Worm (Caenorhabditis elegans): ENCODE results near the gene nep-6.

nep-6 gene

ce11 chrII:3381510-3381909 lies 35.1 kb upstream of the nep-6 start, which contains the start of gene T06D4.1:
Gene T06D4.1 (plus strand): TSS chrII:3381830.
- TF ChIP-seq egl-27 (tag; optimal IDR thresholded peaks at IDR 0.05) = no peak
- no peak for TF ChIP-seq nhr-43 (tag; optimal IDR thresholded peaks at IDR 0.05; ENCODE audit: poor library complexity, severe bottlenecking)
- TF ChIP-seq zag-1 (tag; optimal IDR thresholded peaks at IDR 0.05) = no peak
- no peak for TF ChIP-seq nhr-23 (tag; optimal IDR thresholded peaks at IDR 0.05)
- TF ChIP-seq ceh-9 (tag; optimal IDR thresholded peaks at IDR 0.05) = no peak
- no peak for TF ChIP-seq nhr-28 (tag; optimal IDR thresholded peaks at IDR 0.05)
- no peak for TF ChIP-seq fkh-10 (GFP tag; optimal IDR thresholded peaks at IDR 0.05)
- TF ChIP-seq snpc-4 (tag; optimal IDR thresholded peaks at IDR 0.05) = no peak
- no peak for TF ChIP-seq aly-2 (tag; optimal IDR thresholded peaks at IDR 0.05)
- no peak for TF ChIP-seq unc-62 (GFP tag; optimal IDR thresholded peaks at IDR 0.05)
- no peak for TF ChIP-seq unc-39 (tag; optimal IDR thresholded peaks at IDR 0.05)
- no peak for TF ChIP-seq elt-3 (tag; optimal IDR thresholded peaks at IDR 0.05)
- TF ChIP-seq nhr-25 (tag; optimal IDR thresholded peaks at IDR 0.05) = no peak
- TF ChIP-seq ztf-11 (tag; optimal IDR thresholded peaks at IDR 0.05) = no peak
- no peak for TF ChIP-seq R02D3.7 (tag; optimal IDR thresholded peaks at IDR 0.05)
- TF ChIP-seq nfya-1 (tag; optimal IDR thresholded peaks at IDR 0.05; ENCODE audit: insufficient read depth) = no peak
- no peak for TF ChIP-seq eor-1 (tag; optimal IDR thresholded peaks at IDR 0.05)
- TF ChIP-seq nhr-67 (tag; optimal IDR thresholded peaks at IDR 0.05) = no peak
- no peak for TF ChIP-seq mdl-1 (tag; optimal IDR thresholded peaks at IDR 0.05)
- TF ChIP-seq ceh-82 (tag; optimal IDR thresholded peaks at IDR 0.05) = no peak

DNA sequence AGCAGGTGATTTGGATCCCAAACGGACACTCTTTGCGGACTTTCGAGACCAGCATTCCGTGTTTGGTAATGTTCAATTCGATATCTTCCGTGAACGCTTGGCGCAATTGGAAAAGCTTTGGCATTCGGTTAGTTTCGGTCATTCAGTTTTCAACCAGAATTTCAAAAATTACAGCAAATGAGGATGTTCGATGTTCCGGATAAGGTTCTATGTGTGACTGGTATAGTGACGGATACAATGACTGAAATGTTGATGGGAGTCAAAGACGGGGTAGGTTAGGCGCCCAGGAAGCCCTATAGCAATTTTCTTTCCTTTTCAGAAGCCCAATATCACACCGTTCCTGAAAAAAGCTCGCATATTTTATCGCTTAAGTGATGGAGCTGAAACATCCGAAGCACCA lies 33.5 kb upstream of the nep-6 start:
- TF ChIP-seq ztf-11 (tag; optimal IDR thresholded peaks at IDR 0.05) = no peak
- TF ChIP-seq eor-1 (tag; optimal IDR thresholded peaks at IDR 0.05) = no peak
- no peak for TF ChIP-seq fos-1 (tag; optimal IDR thresholded peaks at IDR 0.05)
- no peak for TF ChIP-seq pqm-1 (tag; optimal IDR thresholded peaks at IDR 0.05)

DNA sequence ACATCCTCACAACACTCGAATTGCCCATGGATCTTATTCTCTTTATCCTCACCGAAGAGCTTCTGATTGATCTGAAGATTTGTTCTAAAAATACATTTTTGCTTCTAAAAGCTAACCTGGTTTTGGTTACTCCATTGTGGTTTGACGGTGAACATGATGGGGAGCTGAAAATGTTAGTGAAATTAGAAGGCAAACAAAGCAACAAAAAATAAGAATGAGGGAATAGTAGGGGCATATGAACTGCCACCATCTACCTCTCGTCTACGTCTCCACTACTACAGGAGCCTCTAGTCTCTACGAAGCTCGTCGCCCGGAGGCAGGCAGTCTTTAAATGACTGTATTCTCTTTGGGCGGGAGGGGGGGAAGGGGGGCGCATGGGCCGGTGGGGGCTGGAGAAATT lies 30.9 kb upstream of the nep-6 start, which contains the start of gene T06D4.2:
Gene T06D4.2, minus strand, starts transcription at position 170 of the 400 bp plus-strand sequence.
- TF ChIP-seq skn-1 (tag; optimal IDR thresholded peaks at IDR 0.05) (no peak), egl-5 (tag; optimal IDR thresholded peaks at IDR 0.05) (no peak), nhr-76 (tag; optimal IDR thresholded peaks at IDR 0.05) (no peak), ztf-11 (tag; optimal IDR thresholded peaks at IDR 0.05) (no peak), hmg-11 (tag; optimal IDR thresholded peaks at IDR 0.05) (no peak), nhr-43 (tag; optimal IDR thresholded peaks at IDR 0.05; ENCODE audit: poor library complexity, severe bottlenecking) (no peak)

DNA sequence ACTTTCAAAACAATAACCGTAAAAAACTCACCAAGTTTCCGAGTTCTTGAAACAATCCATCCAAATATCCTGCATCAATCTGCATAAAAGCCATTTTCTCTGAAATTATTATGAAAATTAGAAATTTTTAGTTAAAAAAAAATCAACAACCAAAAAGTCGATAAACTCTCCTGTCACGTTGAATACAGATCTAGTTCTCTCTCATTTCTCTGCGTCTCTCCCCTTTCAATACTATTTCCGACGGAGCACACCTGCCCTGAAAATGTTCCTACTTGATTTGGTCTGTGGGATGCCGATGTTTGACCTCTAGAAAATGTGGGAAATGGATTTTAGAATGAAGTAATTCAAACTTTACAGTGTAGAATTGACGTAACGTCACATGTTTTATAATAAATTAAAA lies 29.1 kb upstream of the nep-6 start, which contains the start of gene T06D4.6:
Gene T06D4.6, minus strand, starts transcription at position 101 of the 400 bp plus-strand sequence.
- TF ChIP-seq egl-5 (tag; optimal IDR thresholded peaks at IDR 0.05) (no peak), ztf-4 (tag; optimal IDR thresholded peaks at IDR 0.05) (no peak)

ce11 chrII:3395484-3395883 lies 21.1 kb upstream of the nep-6 start, which contains the start of gene nep-20:
Gene nep-20 (minus strand): TSS chrII:3395584.
- TF ChIP-seq snpc-4 (tag; optimal IDR thresholded peaks at IDR 0.05) (no peak), sea-2 (GFP tag; optimal IDR thresholded peaks at IDR 0.05) (no peak), nfya-1 (tag; optimal IDR thresholded peaks at IDR 0.05; ENCODE audit: insufficient read depth) (no peak), nhr-43 (tag; optimal IDR thresholded peaks at IDR 0.05; ENCODE audit: poor library complexity, severe bottlenecking) (no peak), mml-1 (tag; optimal IDR thresholded peaks at IDR 0.05) (no peak), elt-1 (tag; optimal IDR thresholded peaks at IDR 0.05) (no peak), nhr-23 (tag; optimal IDR thresholded peaks at IDR 0.05) (no peak), ama-1 (optimal IDR thresholded peaks at IDR 0.05) (no peak), egl-27 (tag; optimal IDR thresholded peaks at IDR 0.05) (no peak), nhr-77 (tag; optimal IDR thresholded peaks at IDR 0.05) (no peak), lsy-12 (tag; optimal IDR thresholded peaks at IDR 0.05) (no peak), nhr-25 (tag; optimal IDR thresholded peaks at IDR 0.05) (no peak), ceh-28 (tag; optimal IDR thresholded peaks at IDR 0.05) (no peak), ceh-16 (tag; optimal IDR thresholded peaks at IDR 0.05) (no peak), nhr-76 (tag; optimal IDR thresholded peaks at IDR 0.05) (no peak), ceh-9 (tag; optimal IDR thresholded peaks at IDR 0.05) (no peak), zag-1 (tag; optimal IDR thresholded peaks at IDR 0.05) (no peak)
